Fruit fly (Drosophila melanogaster) whole organism, embryonic: ENCODE measurements around the gene CG8173.

Experiments
- ATbp ChIP-seq: fragments of 200-800 bp; sonication (Bioruptor generic); optimal IDR thresholded peaks from 2 replicates; lab custom pipeline; 2017; ENCODE audit warnings: missing biosample characterization, mild to moderate bottlenecking, missing genetic modification characterization, missing genetic modification reagents
- Adf1 ChIP-seq: fragments of 200-800 bp; sonication (Bioruptor generic); IDR thresholded peaks from 2 replicates; pipeline ENCODE4 v1.3.6; 2022; ENCODE audit warnings: missing biosample characterization, missing genetic modification characterization
- CG10147 ChIP-seq: fragments of 200-800 bp; sonication (Bioruptor generic); optimal IDR thresholded peaks from 2 replicates; lab custom pipeline; 2019; ENCODE audit warnings: missing biosample characterization, mild to moderate bottlenecking, missing genetic modification characterization, moderate library complexity
- CG10209 ChIP-seq: fragments of 200-800 bp; sonication (Bioruptor generic); optimal IDR thresholded peaks from 3 replicates; lab custom pipeline; 2017; ENCODE audit warnings: missing biosample characterization, mild to moderate bottlenecking, missing genetic modification characterization, missing genetic modification reagents
- CG10274 ChIP-seq: fragments of 200-800 bp; sonication (Bioruptor generic); optimal IDR thresholded peaks from 3 replicates; lab custom pipeline; 2017; ENCODE audit warnings: missing biosample characterization, mild to moderate bottlenecking, missing genetic modification characterization
- CG10979 ChIP-seq: fragments of 200-800 bp; sonication (Bioruptor generic); optimal IDR thresholded peaks from 2 replicates; lab custom pipeline; 2018; ENCODE audit warnings: missing biosample characterization, mild to moderate bottlenecking, missing genetic modification characterization, moderate library complexity
- CG11504 ChIP-seq: fragments of 200-800 bp; sonication (Bioruptor generic); optimal IDR thresholded peaks from 3 replicates; lab custom pipeline; 2019; ENCODE audit warnings: missing biosample characterization, mild to moderate bottlenecking, missing genetic modification characterization, moderate library complexity
- CG13424 ChIP-seq: fragments of 200-800 bp; sonication (Bioruptor generic); optimal IDR thresholded peaks from 2 replicates; lab custom pipeline; 2019; ENCODE audit warnings: missing biosample characterization, mild to moderate bottlenecking, missing genetic modification characterization, moderate library complexity
- CG17359 ChIP-seq: fragments of 200-800 bp; sonication (Bioruptor generic); optimal IDR thresholded peaks from 3 replicates; lab custom pipeline; 2018; ENCODE audit warnings: missing biosample characterization, mild to moderate bottlenecking, missing genetic modification characterization, moderate library complexity
- CG17385 ChIP-seq: fragments of 200-800 bp; sonication (Bioruptor generic); optimal IDR thresholded peaks from 3 replicates; lab custom pipeline; 2018; ENCODE audit warnings: missing biosample characterization, mild to moderate bottlenecking, missing genetic modification characterization
- CG18599 ChIP-seq: fragments of 200-800 bp; sonication (Bioruptor generic); optimal IDR thresholded peaks from 3 replicates; lab custom pipeline; 2017; ENCODE audit warnings: missing biosample characterization, missing genetic modification characterization, mild to moderate bottlenecking, moderate library complexity, missing genetic modification reagents
- CG18619 ChIP-seq: fragments of 200-800 bp; sonication (Bioruptor generic); optimal IDR thresholded peaks from 3 replicates; lab custom pipeline; 2017; ENCODE audit warnings: missing biosample characterization, mild to moderate bottlenecking, missing genetic modification characterization
- CG2678 ChIP-seq: fragments of 200-800 bp; sonication (Bioruptor generic); optimal IDR thresholded peaks from 3 replicates; lab custom pipeline; 2019; ENCODE audit warnings: missing biosample characterization, mild to moderate bottlenecking, missing genetic modification characterization, moderate library complexity
- CG31441 ChIP-seq: fragments of 200-800 bp; sonication (Bioruptor generic); IDR thresholded peaks from 2 replicates; pipeline ENCODE4 v1.3.6; 2022; ENCODE audit warnings: missing biosample characterization, missing genetic modification characterization
- CG3281 ChIP-seq: fragments of 200-800 bp; sonication (Bioruptor generic); optimal IDR thresholded peaks from 3 replicates; lab custom pipeline; 2017; ENCODE audit warnings: missing biosample characterization, mild to moderate bottlenecking, missing genetic modification characterization
- CG4820 ChIP-seq: fragments of 200-800 bp; sonication (Bioruptor generic); optimal IDR thresholded peaks from 3 replicates; lab custom pipeline; 2016; ENCODE audit warnings: missing biosample characterization, missing genetic modification characterization
- CG6689 ChIP-seq: fragments of 200-800 bp; sonication (Bioruptor generic); IDR thresholded peaks from 2 replicates; pipeline ENCODE4 v1.3.6; 2022; ENCODE audit warnings: missing biosample characterization, missing genetic modification characterization
- CG7556 ChIP-seq: fragments of 200-800 bp; sonication (Bioruptor generic); optimal IDR thresholded peaks from 2 replicates; lab custom pipeline; 2017; ENCODE audit warnings: missing biosample characterization, mild to moderate bottlenecking, missing genetic modification characterization
- CG7786 ChIP-seq: fragments of 200-800 bp; sonication (Bioruptor generic); optimal IDR thresholded peaks from 2 replicates; lab custom pipeline; 2016; ENCODE audit warnings: missing biosample characterization, missing genetic modification characterization
- CG7963 ChIP-seq: fragments of 200-800 bp; sonication (Bioruptor generic); IDR thresholded peaks from 3 replicates; pipeline ENCODE4 v1.3.6; 2022; ENCODE audit warnings: missing biosample characterization, missing genetic modification characterization; ENCODE audit not compliant: partially characterized antibody
- CG8924 ChIP-seq: fragments of 200-800 bp; optimal IDR thresholded peaks from 3 replicates; lab custom pipeline; 2019; ENCODE audit warnings: missing biosample characterization, mild to moderate bottlenecking, missing genetic modification characterization, moderate library complexity
- CG9609 ChIP-seq: fragments of 200-800 bp; sonication (Bioruptor generic); optimal IDR thresholded peaks from 3 replicates; lab custom pipeline; 2016; ENCODE audit warnings: missing biosample characterization, missing genetic modification characterization
- D ChIP-seq, 2 experiments: fragments of 200-800 bp in 1 of 2; fragments of >200 bp in 1 of 2; sonication (Bioruptor generic) in 1 of 2; optimal IDR thresholded peaks; 2 replicates in 1 of 2; 3 replicates in 1 of 2; lab custom pipeline; 2017; ENCODE audit warnings: mild to moderate bottlenecking in 1 of 2, missing biosample characterization in 1 of 2, missing genetic modification characterization in 1 of 2, missing genetic modification reagents in 1 of 2
- Deaf1 ChIP-seq: fragments of 200-800 bp; optimal IDR thresholded peaks from 3 replicates; lab custom pipeline; 2019; ENCODE audit warnings: missing biosample characterization, mild to moderate bottlenecking, missing genetic modification characterization, moderate library complexity
- Eip74EF ChIP-seq, 2 experiments: fragments of 200-800 bp in 1 of 2; fragments of >200 bp in 1 of 2; sonication (Bioruptor generic) in 1 of 2; optimal IDR thresholded peaks; 2 replicates each; lab custom pipeline; 2017 to 2019; ENCODE audit warnings: missing biosample characterization in 2 of 2, missing genetic modification characterization in 2 of 2, mild to moderate bottlenecking in 1 of 2, moderate library complexity in 1 of 2
- Fer1 ChIP-seq: fragments of 200-800 bp; sonication (Bioruptor generic); optimal IDR thresholded peaks from 2 replicates; lab custom pipeline; 2017; ENCODE audit warnings: missing biosample characterization, mild to moderate bottlenecking, missing genetic modification characterization
- H2.0 ChIP-seq: fragments of 200-800 bp; sonication (Bioruptor generic); IDR thresholded peaks from 2 replicates; pipeline ENCODE4 v1.3.6; 2022; ENCODE audit warnings: missing biosample characterization, missing genetic modification characterization
- Hmr ChIP-seq: fragments of 200-800 bp; sonication (Bioruptor generic); optimal IDR thresholded peaks from 3 replicates; lab custom pipeline; 2017; ENCODE audit warnings: mild to moderate bottlenecking, missing biosample characterization, missing genetic modification reagents, missing genetic modification characterization
- Lim3 ChIP-seq: fragments of 200-800 bp; sonication (Bioruptor generic); IDR thresholded peaks from 2 replicates; pipeline ENCODE4 v1.3.6; 2022; ENCODE audit warnings: missing biosample characterization, missing genetic modification characterization
- Med ChIP-seq: fragments of 200-800 bp; sonication (Bioruptor generic); peaks from one replicate; lab custom pipeline; 2016; ENCODE audit warnings: missing biosample characterization, missing genetic modification characterization, mild to moderate bottlenecking, inconsistent platforms, moderate library complexity
- Six4 ChIP-seq: fragments of 200-800 bp; sonication (Bioruptor generic); optimal IDR thresholded peaks from 2 replicates; lab custom pipeline; 2016; ENCODE audit warnings: missing biosample characterization, missing genetic modification characterization
- Sox100B ChIP-seq: fragments of 200-800 bp; sonication (Bioruptor generic); optimal IDR thresholded peaks from 3 replicates; lab custom pipeline; 2018; ENCODE audit warnings: missing biosample characterization, mild to moderate bottlenecking, missing genetic modification characterization
- Xbp1 ChIP-seq: fragments of 200-800 bp; sonication (Bioruptor generic); optimal IDR thresholded peaks from 3 replicates; lab custom pipeline; 2016; ENCODE audit warnings: missing biosample characterization, mild to moderate bottlenecking, missing genetic modification characterization
- ap ChIP-seq: fragments of 200-800 bp; sonication (Bioruptor generic); IDR thresholded peaks from 2 replicates; pipeline ENCODE4 v1.3.6; 2022; ENCODE audit warnings: missing biosample characterization, missing genetic modification characterization
- az2 ChIP-seq: fragments of 200-800 bp; sonication (Bioruptor generic); optimal IDR thresholded peaks from 3 replicates; lab custom pipeline; 2016; ENCODE audit warnings: missing biosample characterization, missing genetic modification characterization
- dan ChIP-seq: fragments of 200-800 bp; sonication (Bioruptor generic); IDR thresholded peaks from 2 replicates; pipeline ENCODE4 v1.3.6; 2022; ENCODE audit warnings: missing biosample characterization, missing genetic modification characterization
- dpn ChIP-seq, 2 experiments: fragments of 200-800 bp; sonication (Bioruptor generic); optimal IDR thresholded peaks; 3 replicates each; lab custom pipeline; 2016; ENCODE audit warnings: missing biosample characterization in 2 of 2, missing genetic modification characterization in 2 of 2
- hbn ChIP-seq: fragments of 200-800 bp; sonication (Bioruptor generic); IDR thresholded peaks from 2 replicates; pipeline ENCODE4 v1.3.6; 2022; ENCODE audit warnings: missing biosample characterization, missing genetic modification characterization; ENCODE audit not compliant: partially characterized antibody
- jumu ChIP-seq: fragments of 200-800 bp; sonication (Bioruptor generic); optimal IDR thresholded peaks from 3 replicates; lab custom pipeline; 2016; ENCODE audit warnings: missing biosample characterization, missing genetic modification characterization
- nerfin-1 ChIP-seq: fragments of 200-800 bp; sonication (Bioruptor generic); optimal IDR thresholded peaks from 3 replicates; lab custom pipeline; 2019; ENCODE audit warnings: missing biosample characterization, mild to moderate bottlenecking, missing genetic modification characterization, moderate library complexity
- org-1 ChIP-seq: fragments of 200-800 bp; sonication (Bioruptor generic); optimal IDR thresholded peaks from 2 replicates; lab custom pipeline; 2017; ENCODE audit warnings: missing biosample characterization, missing genetic modification characterization
- sd ChIP-seq: fragments of 200-800 bp; sonication (Bioruptor generic); optimal IDR thresholded peaks from 3 replicates; lab custom pipeline; 2018; ENCODE audit warnings: missing biosample characterization, mild to moderate bottlenecking, missing genetic modification characterization, moderate library complexity
- sisA ChIP-seq: fragments of 200-800 bp; sonication (Bioruptor generic); IDR thresholded peaks from 2 replicates; pipeline ENCODE4 v1.3.6; 2022; ENCODE audit warnings: missing biosample characterization, missing genetic modification characterization

Gene CG8173

dm6 chrX:17694873-17695446, 14.5 kb downstream of the CG8173 start (continued):
- TF ChIP-seq D (optimal IDR thresholded peaks at IDR 0.05; lab: Kevin White, UChicago) (no peak), D (GFP tag; optimal IDR thresholded peaks at IDR 0.05; lab: Kevin White, UChicago) (no peak), CG10979 (peak; percentile 36), Fer1 (peak; percentile 44), CG8924 (tag; lab: Kevin White, UChicago) (peak; percentile 40), CG6689 (GFP tag; lab: Robert Waterston, UW) (0 out of 2 replicates have a peak, but pooled peaks have one; percentile 17), CG11504 (peak; percentile 69), CG4820 (peak; percentile 5), CG2678 (tag; lab: Kevin White, UChicago) (peak; percentile 67), hbn (GFP tag; lab: Robert Waterston, UW) (no peak), Adf1 (GFP tag; lab: Robert Waterston, UW) (no peak; the same call in 1 of the 2 replicates), sisA (GFP tag; lab: Robert Waterston, UW) (peak; percentile 30; the same call in 1 of the 2 replicates), CG10274 (GFP tag; lab: Kevin White, UChicago) (no peak), nerfin-1 (peak; percentile 19), ATbp (GFP tag; lab: Kevin White, UChicago) (no peak), Eip74EF (GFP tag; optimal IDR thresholded peaks at IDR 0.05; lab: Kevin White, UChicago) (peak in 1 of 2 experiments; percentile 24), Sox100B (GFP tag; lab: Kevin White, UChicago) (peak; percentile 63), CG7786 (GFP tag; lab: Kevin White, UChicago) (no peak), CG10147 (GFP tag; lab: Kevin White, UChicago) (peak; percentile 53), org-1 (GFP tag; lab: Kevin White, UChicago) (no peak), CG7963 (no peak), Hmr (GFP tag; lab: Kevin White, UChicago) (peak; percentile 5), jumu (GFP tag; lab: Kevin White, UChicago) (no peak), Med (GFP tag; lab: Kevin White, UChicago) (peak; percentile 74), CG18599 (peak; percentile 16), CG31441 (GFP tag; lab: Robert Waterston, UW) (peak; percentile 62), az2 (GFP tag; lab: Kevin White, UChicago) (no peak), CG3281 (GFP tag; lab: Kevin White, UChicago) (peak; percentile 44), Xbp1 (GFP tag; lab: Kevin White, UChicago) (peak; percentile 21), Six4 (GFP tag; lab: Kevin White, UChicago) (peak; percentile 10), ap (GFP tag; lab: Robert Waterston, UW) (0 out of 2 replicates have a peak, but pooled peaks have one; percentile 18), CG7556 (GFP tag; lab: Kevin White, UChicago) (peak; percentile 56), Lim3 (GFP tag; lab: Robert Waterston, UW) (no peak), Deaf1 (no peak), CG17359 (tag; lab: Kevin White, UChicago) (peak; percentile 47), dpn (GFP tag; optimal IDR thresholded peaks at IDR 0.05; lab: Kevin White, UChicago) (peak in 1 of 2 experiments; percentile 0), H2.0 (GFP tag; lab: Robert Waterston, UW) (peak; percentile 14; the same call in 1 of the 2 replicates), dan (GFP tag; lab: Robert Waterston, UW) (no peak), CG9609 (GFP tag; lab: Kevin White, UChicago) (no peak), CG18619 (GFP tag; lab: Kevin White, UChicago) (peak; percentile 5), CG17385 (peak; percentile 28), CG10209 (GFP tag; lab: Kevin White, UChicago) (peak; percentile 39), sd (tag; lab: Kevin White, UChicago) (no peak), CG13424 (tag; lab: Kevin White, UChicago) (peak; percentile 55)
